Fruit fly (Drosophila melanogaster): ENCODE results near the gene dop.

dop gene

DNA sequence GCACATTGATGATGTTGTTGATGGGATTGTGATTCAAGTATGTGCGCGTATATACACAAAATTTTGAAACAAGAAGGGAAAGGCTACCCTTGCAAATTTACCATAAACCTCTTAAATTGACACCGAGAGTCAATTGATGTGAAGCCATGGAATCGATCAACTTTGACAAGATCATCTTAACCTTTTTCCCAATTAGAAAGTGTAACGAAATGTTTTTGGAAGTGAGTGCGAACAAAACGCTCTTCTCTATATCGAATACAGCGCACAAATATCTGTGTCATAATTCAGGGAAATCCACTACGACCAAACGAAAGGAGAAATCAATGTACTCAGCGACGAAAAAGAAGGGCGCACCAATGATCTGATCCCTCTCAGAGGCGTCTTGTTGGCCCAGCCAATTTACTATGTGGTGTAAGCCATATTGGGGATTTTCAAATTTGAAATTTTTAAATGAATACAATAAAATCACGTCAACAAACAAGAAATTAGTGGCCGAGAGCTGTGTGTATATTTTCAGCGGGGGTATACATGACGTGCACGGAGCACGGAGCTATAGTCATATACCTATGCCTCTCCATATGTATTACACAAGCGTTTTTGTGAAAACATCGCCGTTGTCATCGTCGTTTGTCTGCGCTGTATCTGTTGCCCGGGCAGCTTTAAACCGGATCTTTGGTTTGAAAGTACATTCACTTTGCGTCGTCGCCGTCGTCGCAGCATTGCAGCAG lies 32.2 kb upstream of the dop start (continued):
- TF ChIP-seq ham (GFP tag; IDR thresholded peaks at IDR 0.05), result no peak
- no peak for TF ChIP-seq D (optimal IDR thresholded peaks at IDR 0.05)
- TF ChIP-seq D (GFP tag; optimal IDR thresholded peaks at IDR 0.05), result no peak
- TF ChIP-seq vnd (GFP tag; IDR thresholded peaks at IDR 0.05; ENCODE audit: partially characterized antibody), result no peak
- peak; percentile 47 for TF ChIP-seq fd96Cb (tag; optimal IDR thresholded peaks at IDR 0.05)
- no peak for TF ChIP-seq Lim3 (GFP tag; IDR thresholded peaks at IDR 0.05)
- peak; percentile 40 for TF ChIP-seq HHEX (GFP tag; optimal IDR thresholded peaks at IDR 0.05)
- TF ChIP-seq aop (GFP tag; IDR thresholded peaks at IDR 0.05), result no peak
- TF ChIP-seq Dll (GFP tag; IDR thresholded peaks at IDR 0.05; ENCODE audit: partially characterized antibody), result no peak
- TF ChIP-seq Dek (tag; optimal IDR thresholded peaks at IDR 0.05), result no peak
- TF ChIP-seq dm (GFP tag; optimal IDR thresholded peaks at IDR 0.05), result no peak
- TF ChIP-seq TFAM (GFP tag; optimal IDR thresholded peaks at IDR 0.05), result no peak
- no peak for TF ChIP-seq vfl (GFP tag; optimal IDR thresholded peaks at IDR 0.05)
- TF ChIP-seq Jarid2 (GFP tag; optimal IDR thresholded peaks at IDR 0.05), result no peak
- TF ChIP-seq z (GFP tag; IDR thresholded peaks at IDR 0.05), result no peak
- TF ChIP-seq CG10654 (GFP tag; optimal IDR thresholded peaks at IDR 0.05), result no peak
- no peak for TF ChIP-seq jigr1 (GFP tag; IDR thresholded peaks at IDR 0.05)
- no peak for TF ChIP-seq fu2 (GFP tag; optimal IDR thresholded peaks at IDR 0.05)
- peak in 1 of 2 experiments; percentile 65 for TF ChIP-seq Hr51 (GFP tag; optimal IDR thresholded peaks at IDR 0.05)
- no peak for TF ChIP-seq CG10366 (GFP tag; IDR thresholded peaks at IDR 0.05)
- peak; percentile 30 for TF ChIP-seq CG18262 (tag; optimal IDR thresholded peaks at IDR 0.05)
- no peak for TF ChIP-seq CG8478 (optimal IDR thresholded peaks at IDR 0.05)
- no peak for TF ChIP-seq odd (GFP tag; optimal IDR thresholded peaks at IDR 0.05)
- TF ChIP-seq mirr (GFP tag; optimal IDR thresholded peaks at IDR 0.05), result no peak
- peak; percentile 14; the same call in 1 of the 2 replicates for TF ChIP-seq CG11247 (GFP tag; IDR thresholded peaks at IDR 0.05)
- TF ChIP-seq Usf (GFP tag; optimal IDR thresholded peaks at IDR 0.05), result no peak
- no peak for TF ChIP-seq CG31365 (tag; optimal IDR thresholded peaks at IDR 0.05)
- peak; percentile 48 for TF ChIP-seq CG12071 (GFP tag; optimal IDR thresholded peaks at IDR 0.05)
- peak; percentile 71; the same call in 2 of the 3 replicates for TF ChIP-seq so (GFP tag; IDR thresholded peaks at IDR 0.05)
- TF ChIP-seq Sin3A (optimal IDR thresholded peaks at IDR 0.05), result no peak
- TF ChIP-seq CG14710 (tag; optimal IDR thresholded peaks at IDR 0.05), result no peak
- TF ChIP-seq al (GFP tag; IDR thresholded peaks at IDR 0.05), result peak; percentile 24; the same call in 1 of the 2 replicates
- TF ChIP-seq lab (GFP tag; optimal IDR thresholded peaks at IDR 0.05), result peak; percentile 61
- no peak for TF ChIP-seq chm (GFP tag; IDR thresholded peaks at IDR 0.05)
- peak; percentile 8 for TF ChIP-seq trem (tag; optimal IDR thresholded peaks at IDR 0.05)
- no peak for TF ChIP-seq HLH54F (GFP tag; optimal IDR thresholded peaks at IDR 0.05)
- TF ChIP-seq CG5245 (GFP tag; optimal IDR thresholded peaks at IDR 0.05), result no peak
- peak; percentile 58 for TF ChIP-seq Blimp-1 (GFP tag; optimal IDR thresholded peaks at IDR 0.05)
- TF ChIP-seq BtbVII (GFP tag; optimal IDR thresholded peaks at IDR 0.05), result no peak
- TF ChIP-seq E2f1 (GFP tag; IDR thresholded peaks at IDR 0.05), result 0 out of 2 replicates have a peak, but pooled peaks have one; percentile 21
- peak; percentile 49 for TF ChIP-seq CG13424 (tag; optimal IDR thresholded peaks at IDR 0.05)
- 0 out of 3 replicates have a peak, but pooled peaks have one; percentile 26 for TF ChIP-seq CG2199 (GFP tag; IDR thresholded peaks at IDR 0.05)
- no peak for TF ChIP-seq hth (optimal IDR thresholded peaks at IDR 0.05)
- TF ChIP-seq CG7963 (GFP tag; IDR thresholded peaks at IDR 0.05; ENCODE audit: partially characterized antibody), result no peak
- peak; percentile 52 for TF ChIP-seq mam (GFP tag; optimal IDR thresholded peaks at IDR 0.05)
- TF ChIP-seq CG7786 (GFP tag; optimal IDR thresholded peaks at IDR 0.05), result peak; percentile 53
- TF ChIP-seq Kr (GFP tag; optimal IDR thresholded peaks at IDR 0.05), result no peak
- no peak for TF ChIP-seq ab (GFP tag; optimal IDR thresholded peaks at IDR 0.05)
- no peak for TF ChIP-seq Dad (GFP tag; optimal IDR thresholded peaks at IDR 0.05)
- peak; percentile 16; the same call in 1 of the 2 replicates for TF ChIP-seq sisA (GFP tag; IDR thresholded peaks at IDR 0.05)
- 0 out of 2 replicates have a peak, but pooled peaks have one; percentile 5 for TF ChIP-seq cas (GFP tag; IDR thresholded peaks at IDR 0.05)

All from whole organism, embryonic.